Worm (Caenorhabditis elegans) whole organism, early embryonic: ENCODE results near the gene twk-6.

Source experiments
- F13C5.2 ChIP-seq: sonication (generic microtip); optimal IDR thresholded peaks from 2 replicates; lab custom pipeline; 2017; ENCODE audit warnings: mild to moderate bottlenecking, missing genetic modification characterization, inconsistent platforms, missing compliant biosample characterization
- ama-1 ChIP-seq: fragments of 150-350 bp; optimal IDR thresholded peaks from 2 replicates; lab custom pipeline; 2014
- ceh-13 ChIP-seq: fragments of 200-800 bp; sonication (Bioruptor generic); optimal IDR thresholded peaks from 2 replicates; lab custom pipeline; 2018; ENCODE audit warnings: mild to moderate bottlenecking, missing genetic modification characterization, missing compliant biosample characterization
- ceh-36 ChIP-seq: sonication (generic microtip); optimal IDR thresholded peaks from 2 replicates; lab custom pipeline; 2016; ENCODE audit warnings: missing genetic modification characterization, inconsistent platforms, missing compliant biosample characterization
- scrt-1 ChIP-seq: fragments of 200-800 bp; sonication (Bioruptor generic); IDR thresholded peaks from 2 replicates; pipeline ENCODE4 v1.3.6; 2022; ENCODE audit warnings: missing genetic modification characterization, missing compliant biosample characterization
- tbx-11 ChIP-seq: fragments of 200-800 bp; sonication (Bioruptor generic); IDR thresholded peaks from 2 replicates; pipeline ENCODE4 v1.3.6; 2022; ENCODE audit warnings: missing genetic modification characterization, missing compliant biosample characterization
- tbx-37 ChIP-seq: fragments of 200-800 bp; sonication (Bioruptor generic); conservative IDR thresholded peaks from 2 replicates; pipeline ENCODE4 v1.3.6; 2022; ENCODE audit warnings: missing genetic modification reagents, missing genetic modification characterization, missing compliant biosample characterization

- TF ChIP-seq F13C5.2 (tag; lab: Kevin White, UChicago) (no peak), ama-1 (lab: Kevin White, UChicago) (no peak), ceh-13 (GFP tag; lab: Kevin White, UChicago) (no peak), tbx-11 (GFP tag; lab: Robert Waterston, UW) (no peak), tbx-37 (GFP tag; lab: Robert Waterston, UW) (no peak), scrt-1 (no peak), ceh-36 (no peak)
Measured at ce11 chrIII:4779855-4780254, 37.1 kb downstream of the twk-6 start, which contains the start of gene B0393.9.
